Worm (Caenorhabditis elegans) whole organism, L3 larva: ENCODE data around the gene cnnm-2.

Experiments used
- ZK546.5 ChIP-seq: sonication (generic microtip); optimal IDR thresholded peaks from 2 replicates; lab custom pipeline; 2017; ENCODE audit warnings: missing biosample characterization, missing genetic modification characterization
- aly-2 ChIP-seq: fragments of 150-350 bp; optimal IDR thresholded peaks from 2 replicates; lab custom pipeline; 2014; ENCODE audit warnings: missing biosample characterization, missing genetic modification characterization
- ama-1 ChIP-seq: fragments of 150-350 bp; optimal IDR thresholded peaks from 2 replicates; lab custom pipeline; 2018
- ceh-28 ChIP-seq: fragments of 150-350 bp; optimal IDR thresholded peaks from 2 replicates; lab custom pipeline; 2014; ENCODE audit warnings: missing biosample characterization, missing genetic modification reagents, missing genetic modification characterization
- ceh-82 ChIP-seq: fragments of 150-350 bp; optimal IDR thresholded peaks from 2 replicates; lab custom pipeline; 2014; ENCODE audit warnings: missing biosample characterization, missing genetic modification characterization
- ceh-9 ChIP-seq: sonication (generic microtip); optimal IDR thresholded peaks from 2 replicates; lab custom pipeline; 2018; ENCODE audit warnings: missing biosample characterization, missing genetic modification characterization
- daf-12 ChIP-seq: fragments of 150-350 bp; optimal IDR thresholded peaks from 2 replicates; lab custom pipeline; 2014; ENCODE audit warnings: missing biosample characterization, missing genetic modification reagents, missing genetic modification characterization
- egl-27 ChIP-seq: sonication (generic microtip); optimal IDR thresholded peaks from 4 replicates; lab custom pipeline; 2017; ENCODE audit warnings: missing biosample characterization, missing genetic modification reagents, missing genetic modification characterization
- egl-5 ChIP-seq: fragments of 150-350 bp; optimal IDR thresholded peaks from 2 replicates; lab custom pipeline; 2017; ENCODE audit warnings: missing biosample characterization, missing genetic modification reagents, missing genetic modification characterization, inconsistent platforms
- elt-1 ChIP-seq: fragments of 150-350 bp; optimal IDR thresholded peaks from 2 replicates; lab custom pipeline; 2014; ENCODE audit warnings: missing biosample characterization, missing genetic modification characterization
- elt-2 ChIP-seq: sonication (generic microtip); optimal IDR thresholded peaks from 2 replicates; lab custom pipeline; 2016; ENCODE audit warnings: missing genetic modification reagents, mild to moderate bottlenecking, missing genetic modification characterization, missing compliant biosample characterization
- elt-3 ChIP-seq, 3 experiments: fragments of 150-350 bp in 1 of 3; sonication (generic microtip) in 2 of 3; optimal IDR thresholded peaks; 2 replicates in 2 of 3; 4 replicates in 1 of 3; lab custom pipeline; 2014 to 2017; ENCODE audit warnings: missing biosample characterization in 3 of 3, missing genetic modification characterization in 3 of 3
- eor-1 ChIP-seq, 2 experiments: fragments of 150-350 bp; optimal IDR thresholded peaks; 2 replicates each; lab custom pipeline; 2014 to 2018; ENCODE audit warnings: missing biosample characterization in 2 of 2, missing genetic modification characterization in 2 of 2
- fkh-10 ChIP-seq: sonication (generic microtip); optimal IDR thresholded peaks from 2 replicates; lab custom pipeline; 2017; ENCODE audit warnings: missing biosample characterization, missing genetic modification reagents, missing genetic modification characterization
- fkh-2 ChIP-seq: fragments of 150-350 bp; optimal IDR thresholded peaks from 2 replicates; lab custom pipeline; 2014; ENCODE audit warnings: missing biosample characterization, missing genetic modification reagents, missing genetic modification characterization
- fos-1 ChIP-seq: fragments of 150-350 bp; optimal IDR thresholded peaks from 2 replicates; lab custom pipeline; 2014; ENCODE audit warnings: missing biosample characterization, missing genetic modification characterization
- hmg-11 ChIP-seq: sonication (generic microtip); optimal IDR thresholded peaks from 2 replicates; lab custom pipeline; 2016; ENCODE audit warnings: missing genetic modification characterization, missing compliant biosample characterization
- jun-1 ChIP-seq: fragments of 150-350 bp; optimal IDR thresholded peaks from 2 replicates; lab custom pipeline; 2014; ENCODE audit warnings: missing biosample characterization, missing genetic modification reagents, missing genetic modification characterization
- lin-15B ChIP-seq: fragments of 150-350 bp; optimal IDR thresholded peaks from 2 replicates; lab custom pipeline; 2014; ENCODE audit warnings: missing biosample characterization, missing genetic modification characterization
- lin-39 ChIP-seq: fragments of 150-350 bp; optimal IDR thresholded peaks from 2 replicates; lab custom pipeline; 2018; ENCODE audit warnings: missing biosample characterization, missing genetic modification reagents, missing genetic modification characterization
- lsy-12 ChIP-seq: sonication (generic microtip); optimal IDR thresholded peaks from 2 replicates; lab custom pipeline; 2016; ENCODE audit warnings: mild to moderate bottlenecking, missing genetic modification characterization, missing compliant biosample characterization
- mdl-1 ChIP-seq: fragments of 150-350 bp; optimal IDR thresholded peaks from 2 replicates; lab custom pipeline; 2014; ENCODE audit warnings: missing biosample characterization, missing genetic modification characterization
- nfya-1 ChIP-seq: sonication (generic microtip); optimal IDR thresholded peaks from 2 replicates; lab custom pipeline; 2017; ENCODE audit warnings: missing genetic modification characterization, mild to moderate bottlenecking, missing compliant biosample characterization, antibody characterized with exemption, moderate library complexity; ENCODE audit not compliant: insufficient read depth
- nhr-11 ChIP-seq: fragments of 150-350 bp; optimal IDR thresholded peaks from 2 replicates; lab custom pipeline; 2014; ENCODE audit warnings: missing biosample characterization, missing genetic modification characterization
- nhr-12 ChIP-seq: fragments of 150-350 bp; optimal IDR thresholded peaks from 2 replicates; lab custom pipeline; 2014; ENCODE audit warnings: missing biosample characterization, missing genetic modification characterization
- nhr-23 ChIP-seq: fragments of 150-350 bp; optimal IDR thresholded peaks from 2 replicates; lab custom pipeline; 2014; ENCODE audit warnings: missing biosample characterization, missing genetic modification reagents, missing genetic modification characterization
- nhr-237 ChIP-seq: fragments of 150-350 bp; optimal IDR thresholded peaks from 2 replicates; lab custom pipeline; 2014; ENCODE audit warnings: missing biosample characterization, missing genetic modification characterization
- nhr-25 ChIP-seq: sonication (generic microtip); optimal IDR thresholded peaks from 2 replicates; lab custom pipeline; 2017; ENCODE audit warnings: missing biosample characterization, missing genetic modification characterization
- nhr-67 ChIP-seq: fragments of 150-350 bp; optimal IDR thresholded peaks from 2 replicates; lab custom pipeline; 2014; ENCODE audit warnings: missing biosample characterization, missing genetic modification characterization
- nhr-76 ChIP-seq: fragments of 150-350 bp; sonication (generic microtip); optimal IDR thresholded peaks from 5 replicates; lab custom pipeline; 2014; ENCODE audit warnings: missing biosample characterization, missing genetic modification characterization
- pha-4 ChIP-seq: fragments of 150-350 bp; optimal IDR thresholded peaks from 2 replicates; lab custom pipeline; 2014; ENCODE audit warnings: missing biosample characterization, missing genetic modification reagents, missing genetic modification characterization
- pqm-1 ChIP-seq: fragments of 150-350 bp; optimal IDR thresholded peaks from 2 replicates; lab custom pipeline; 2017; ENCODE audit warnings: missing biosample characterization, missing genetic modification characterization, inconsistent platforms
- sea-2 ChIP-seq: fragments of 150-350 bp; sonication (generic microtip); optimal IDR thresholded peaks from 4 replicates; lab custom pipeline; 2014; ENCODE audit warnings: missing biosample characterization, missing genetic modification reagents, missing genetic modification characterization
- skn-1 ChIP-seq: fragments of 150-350 bp; optimal IDR thresholded peaks from 2 replicates; lab custom pipeline; 2014; ENCODE audit warnings: missing biosample characterization, missing genetic modification characterization
- snpc-4 ChIP-seq: fragments of 150-350 bp; optimal IDR thresholded peaks from 2 replicates; lab custom pipeline; 2014; ENCODE audit warnings: missing biosample characterization, missing genetic modification characterization
- tbx-2 ChIP-seq: sonication (generic microtip); optimal IDR thresholded peaks from 2 replicates; lab custom pipeline; 2016; ENCODE audit warnings: mild to moderate bottlenecking, missing genetic modification characterization, missing compliant biosample characterization
- unc-39 ChIP-seq: sonication (generic microtip); optimal IDR thresholded peaks from 4 replicates; lab custom pipeline; 2017; ENCODE audit warnings: missing biosample characterization, missing genetic modification characterization
- unc-62 ChIP-seq: fragments of 150-350 bp; sonication (generic microtip); optimal IDR thresholded peaks from 4 replicates; lab custom pipeline; 2014; ENCODE audit warnings: missing biosample characterization, missing genetic modification reagents, missing genetic modification characterization
- zag-1 ChIP-seq: fragments of 150-350 bp; optimal IDR thresholded peaks from 2 replicates; lab custom pipeline; 2014; ENCODE audit warnings: missing biosample characterization, missing genetic modification characterization
- ztf-11 ChIP-seq: fragments of 150-350 bp; optimal IDR thresholded peaks from 2 replicates; lab custom pipeline; 2014; ENCODE audit warnings: missing biosample characterization, missing genetic modification characterization
- ztf-4 ChIP-seq: fragments of 150-350 bp; optimal IDR thresholded peaks from 2 replicates; lab custom pipeline; 2014; ENCODE audit warnings: missing biosample characterization, missing genetic modification characterization

The cnnm-2 gene

ce11 chrX:8800983-8801382 is 10.9 kb upstream of the cnnm-2 start:
- TF ChIP-seq lin-39 (peak; percentile 45), nfya-1 (tag; lab: Kevin White, UChicago) (peak; percentile 37), ZK546.5 (no peak), elt-1 (tag; lab: Kevin White, UChicago) (no peak), lin-15B (no peak), tbx-2 (tag; lab: Kevin White, UChicago) (no peak), fkh-10 (GFP tag; lab: Kevin White, UChicago) (peak; percentile 77), ama-1 (lab: Kevin White, UChicago) (no peak)

- TF ChIP-seq elt-1 (tag; lab: Kevin White, UChicago) (no peak), skn-1 (tag; lab: Kevin White, UChicago) (no peak), mdl-1 (tag; lab: Kevin White, UChicago) (no peak), nfya-1 (tag; lab: Kevin White, UChicago) (no peak), ama-1 (lab: Kevin White, UChicago) (no peak), ztf-11 (no peak), ceh-28 (no peak)
These were observed 6.4 kb upstream of the cnnm-2 start for ce11 chrX:8805475-8805874.

- TF ChIP-seq eor-1 (tag; optimal IDR thresholded peaks at IDR 0.05; lab: Kevin White, UChicago): no peak
- TF ChIP-seq nhr-67 (tag; lab: Kevin White, UChicago): no peak
- peak; percentile 42 for TF ChIP-seq snpc-4 (tag; lab: Kevin White, UChicago)
- TF ChIP-seq ama-1 (lab: Kevin White, UChicago): no peak
- TF ChIP-seq zag-1 (tag; lab: Kevin White, UChicago): no peak
- TF ChIP-seq aly-2: no peak
- TF ChIP-seq nfya-1 (tag; lab: Kevin White, UChicago): peak; percentile 64
- TF ChIP-seq mdl-1 (tag; lab: Kevin White, UChicago): no peak
- peak; percentile 8 for TF ChIP-seq pha-4
- TF ChIP-seq egl-5: peak; percentile 24
- no peak for TF ChIP-seq lin-15B
- no peak for TF ChIP-seq ceh-82 (tag; lab: Kevin White, UChicago)
- no peak for TF ChIP-seq nhr-25 (tag; lab: Kevin White, UChicago)
- TF ChIP-seq skn-1 (tag; lab: Kevin White, UChicago): peak; percentile 59
- TF ChIP-seq nhr-23 (tag; lab: Kevin White, UChicago): no peak
- peak; percentile 46 for TF ChIP-seq hmg-11 (tag; lab: Kevin White, UChicago)
- TF ChIP-seq ceh-9 (tag; lab: Kevin White, UChicago): no peak
- no peak for TF ChIP-seq jun-1 (tag; lab: Kevin White, UChicago)
- no peak for TF ChIP-seq ztf-4 (tag; lab: Kevin White, UChicago)
- no peak for TF ChIP-seq fkh-2 (tag; lab: Kevin White, UChicago)
- TF ChIP-seq unc-62 (GFP tag; lab: Kevin White, UChicago): no peak
- TF ChIP-seq elt-3 (tag; optimal IDR thresholded peaks at IDR 0.05; lab: Kevin White, UChicago): no peak
- TF ChIP-seq sea-2 (GFP tag; lab: Kevin White, UChicago): no peak
- TF ChIP-seq daf-12 (tag; lab: Kevin White, UChicago): no peak
- TF ChIP-seq nhr-12 (tag; lab: Kevin White, UChicago): no peak
- TF ChIP-seq elt-2 (tag; lab: Kevin White, UChicago): peak; percentile 18
- TF ChIP-seq lin-39: peak; percentile 64
- TF ChIP-seq ZK546.5: no peak
These were observed 5.7 kb upstream of the cnnm-2 start, which contains the start of gene R04E5.8 for ce11 chrX:8806070-8806799. R04E5.8 (minus strand) TSS chrX:8806120.

ce11 chrX:8808740-8809139 is 3.2 kb upstream of the cnnm-2 start:
- no peak for TF ChIP-seq egl-5
- peak; percentile 71 for TF ChIP-seq lin-39

ce11 chrX:8810908-8811307 is 997 bp upstream of the cnnm-2 start, which contains the start of gene R04E5.9:
R04E5.9 (minus strand) TSS chrX:8811142.
- TF ChIP-seq lsy-12 (peak; percentile 10), nhr-11 (tag; lab: Kevin White, UChicago) (no peak), lin-39 (peak; percentile 94), nhr-237 (tag; lab: Kevin White, UChicago) (no peak), eor-1 (tag; optimal IDR thresholded peaks at IDR 0.05; lab: Kevin White, UChicago) (no peak), unc-62 (GFP tag; lab: Kevin White, UChicago) (no peak), ama-1 (lab: Kevin White, UChicago) (peak; percentile 70), pqm-1 (tag; lab: Kevin White, UChicago) (peak; percentile 69), nhr-25 (tag; lab: Kevin White, UChicago) (peak; percentile 77), zag-1 (tag; lab: Kevin White, UChicago) (no peak), jun-1 (tag; lab: Kevin White, UChicago) (peak; percentile 82), nhr-76 (no peak), ZK546.5 (no peak), unc-39 (tag; lab: Kevin White, UChicago) (no peak), skn-1 (tag; lab: Kevin White, UChicago) (peak; percentile 78), egl-27 (no peak), pha-4 (peak; percentile 95), elt-3 (tag; optimal IDR thresholded peaks at IDR 0.05; lab: Kevin White, UChicago) (no peak), elt-2 (tag; lab: Kevin White, UChicago) (peak; percentile 87), mdl-1 (tag; lab: Kevin White, UChicago) (peak; percentile 89), daf-12 (tag; lab: Kevin White, UChicago) (no peak), tbx-2 (tag; lab: Kevin White, UChicago) (peak; percentile 64), fos-1 (tag; lab: Kevin White, UChicago) (peak; percentile 13), hmg-11 (tag; lab: Kevin White, UChicago) (peak; percentile 98), ztf-4 (tag; lab: Kevin White, UChicago) (no peak)
